Worm (Caenorhabditis elegans): ENCODE results near the gene T07A9.12.

The T07A9.12 gene

DNA sequence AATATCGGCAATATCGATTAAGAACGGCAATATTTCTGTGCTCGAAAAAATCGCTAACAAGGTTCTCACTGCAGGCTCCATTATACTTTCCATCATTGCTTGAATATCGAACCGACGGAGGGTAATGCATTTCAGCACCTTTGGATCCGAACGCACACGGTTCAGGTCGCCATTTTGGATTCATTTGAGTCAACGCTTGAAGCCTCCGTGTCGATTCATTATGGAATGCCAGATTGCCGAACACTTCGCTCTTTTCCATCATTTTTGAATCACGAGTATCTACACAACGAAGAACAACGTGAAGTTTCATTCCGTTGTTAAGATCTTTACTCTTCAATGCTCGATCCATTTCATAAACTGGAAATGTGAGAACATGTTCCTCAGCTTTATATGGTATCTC, 11.4 kb downstream of the T07A9.12 start:
- TF ChIP-seq mep-1 (tag; optimal IDR thresholded peaks at IDR 0.05) (no peak), ces-1 (GFP tag; optimal IDR thresholded peaks at IDR 0.05) (no peak), F16B12.6 (tag; optimal IDR thresholded peaks at IDR 0.05) (no peak), pqm-1 (tag; optimal IDR thresholded peaks at IDR 0.05) (no peak)

ce11 chrIV:425052-425451, 14.4 kb downstream of the T07A9.12 start, which contains the start of gene daf-18:
daf-18 (minus strand) TSS chrIV:425177.
- no peak for TF ChIP-seq pqm-1 (tag; optimal IDR thresholded peaks at IDR 0.05)
- peak; percentile 64 for TF ChIP-seq fkh-8 (tag; optimal IDR thresholded peaks at IDR 0.05)
- TF ChIP-seq dsc-1 (tag; optimal IDR thresholded peaks at IDR 0.05): peak; percentile 55

DNA sequence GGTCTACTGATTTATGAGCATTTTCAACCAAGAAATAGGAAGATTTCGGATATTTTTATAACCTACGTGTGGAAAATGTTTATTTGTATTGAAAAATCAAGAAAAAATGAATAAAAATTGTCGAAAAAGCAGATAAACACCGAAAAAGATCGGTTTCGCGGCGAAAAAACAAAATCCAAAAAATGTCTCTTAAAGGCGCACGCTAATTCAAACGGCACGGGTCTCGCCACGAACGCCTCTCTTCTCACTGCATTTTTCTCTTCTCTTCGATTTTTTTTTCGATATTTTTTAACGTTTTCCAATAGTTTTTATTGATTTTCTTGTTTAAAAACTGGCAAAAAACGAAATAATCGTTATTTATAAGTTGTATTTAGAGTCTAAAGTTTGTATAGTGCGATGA, 14.9 kb downstream of the T07A9.12 start:
- TF ChIP-seq Y116A8C.19 (tag; optimal IDR thresholded peaks at IDR 0.05; ENCODE audit: borderline replicate concordance) (no peak), aha-1 (tag; optimal IDR thresholded peaks at IDR 0.05) (no peak), mab-9 (GFP tag; IDR thresholded peaks at IDR 0.05) (no peak), snpc-4 (tag; optimal IDR thresholded peaks at IDR 0.05) (peak; percentile 1), zip-4 (GFP tag; optimal IDR thresholded peaks at IDR 0.05) (no peak), skn-1 (tag; optimal IDR thresholded peaks at IDR 0.05) (peak; percentile 35), lin-15B (tag; optimal IDR thresholded peaks at IDR 0.05) (peak; percentile 5), nhr-85 (tag) (no peak), snu-23 (GFP tag; optimal IDR thresholded peaks at IDR 0.05) (peak; percentile 40), tbx-2 (tag; optimal IDR thresholded peaks at IDR 0.05) (peak; percentile 11), ces-1 (GFP tag; optimal IDR thresholded peaks at IDR 0.05) (no peak), lsy-2 (tag; optimal IDR thresholded peaks at IDR 0.05) (peak; percentile 51 to 82), sup-37 (GFP tag; optimal IDR thresholded peaks at IDR 0.05) (no peak), mep-1 (tag; optimal IDR thresholded peaks at IDR 0.05) (no peak), dpl-1 (GFP tag; optimal IDR thresholded peaks at IDR 0.05) (peak; percentile 49 to 76 (median 64)), nhr-71 (tag; optimal IDR thresholded peaks at IDR 0.05) (peak; percentile 28), fkh-4 (tag; optimal IDR thresholded peaks at IDR 0.05; ENCODE audit: borderline replicate concordance) (no peak), alr-1 (tag; optimal IDR thresholded peaks at IDR 0.05; ENCODE audit: borderline replicate concordance) (no peak), rnt-1 (tag; optimal IDR thresholded peaks at IDR 0.05) (peak; percentile 10), lin-35 (GFP tag; optimal IDR thresholded peaks at IDR 0.05) (peak; percentile 71 to 77), isw-1 (GFP tag; IDR thresholded peaks at IDR 0.05) (0 out of 2 replicates have a peak, but pooled peaks have one; percentile 5), ceh-63 (GFP tag; optimal IDR thresholded peaks at IDR 0.05) (no peak), swsn-7 (tag; optimal IDR thresholded peaks at IDR 0.05) (no peak), efl-3 (GFP tag; optimal IDR thresholded peaks at IDR 0.05) (no peak), zag-1 (tag; optimal IDR thresholded peaks at IDR 0.05) (no peak), ztf-4 (tag; optimal IDR thresholded peaks at IDR 0.05) (no peak), nhr-84 (tag; optimal IDR thresholded peaks at IDR 0.05) (no peak), aly-2 (tag; optimal IDR thresholded peaks at IDR 0.05) (no peak), nhr-11 (tag; optimal IDR thresholded peaks at IDR 0.05) (no peak), unc-130 (tag; optimal IDR thresholded peaks at IDR 0.05) (no peak), lin-14 (GFP tag; optimal IDR thresholded peaks at IDR 0.05) (no peak), fkh-8 (tag; optimal IDR thresholded peaks at IDR 0.05) (no peak), ceh-90 (tag; optimal IDR thresholded peaks at IDR 0.05) (no peak), nhr-19 (GFP tag; conservative IDR thresholded peaks at IDR 0.05) (no peak), elt-2 (tag; optimal IDR thresholded peaks at IDR 0.05) (no peak), sptf-1 (tag; optimal IDR thresholded peaks at IDR 0.05) (no peak), hlh-17 (GFP tag; optimal IDR thresholded peaks at IDR 0.05; ENCODE audit: borderline replicate concordance) (no peak), vab-15 (tag; optimal IDR thresholded peaks at IDR 0.05) (no peak), C34B4.2 (tag; optimal IDR thresholded peaks at IDR 0.05) (no peak), C16A3.4 (tag; optimal IDR thresholded peaks at IDR 0.05) (peak; percentile 53), ztf-11 (tag; optimal IDR thresholded peaks at IDR 0.05) (no peak), nhr-90 (tag; optimal IDR thresholded peaks at IDR 0.05; ENCODE audit: poor library complexity) (no peak), fos-1 (tag; optimal IDR thresholded peaks at IDR 0.05) (no peak), sox-4 (tag; optimal IDR thresholded peaks at IDR 0.05) (no peak), unc-62 (GFP tag; optimal IDR thresholded peaks at IDR 0.05) (no peak), fkh-10 (GFP tag; optimal IDR thresholded peaks at IDR 0.05) (no peak)

Measured in whole organism, L1 larva.